Fruit fly (Drosophila melanogaster) whole organism, embryonic: ENCODE measurements around the gene CG7991.

ENCODE experiments used
- CG10147 ChIP-seq: fragments of 200-800 bp; sonication (Bioruptor generic); optimal IDR thresholded peaks from 2 replicates; lab custom pipeline; 2019; ENCODE audit warnings: missing biosample characterization, mild to moderate bottlenecking, missing genetic modification characterization, moderate library complexity
- CG10209 ChIP-seq: fragments of 200-800 bp; sonication (Bioruptor generic); optimal IDR thresholded peaks from 3 replicates; lab custom pipeline; 2017; ENCODE audit warnings: missing biosample characterization, mild to moderate bottlenecking, missing genetic modification characterization, missing genetic modification reagents
- CG13296 ChIP-seq: fragments of 200-800 bp; sonication (Bioruptor generic); optimal IDR thresholded peaks from 3 replicates; lab custom pipeline; 2018; ENCODE audit warnings: missing biosample characterization, mild to moderate bottlenecking, missing genetic modification characterization
- CG14050 ChIP-seq: fragments of 200-800 bp; sonication (Bioruptor generic); IDR thresholded peaks from 3 replicates; pipeline ENCODE4 v1.3.6; 2022; ENCODE audit warnings: missing biosample characterization, missing genetic modification characterization
- CG14710 ChIP-seq: fragments of 200-800 bp; sonication (Bioruptor generic); optimal IDR thresholded peaks from 3 replicates; lab custom pipeline; 2019; ENCODE audit warnings: missing biosample characterization, mild to moderate bottlenecking, missing genetic modification characterization, moderate library complexity
- CG15601 ChIP-seq: fragments of 200-800 bp; sonication (Bioruptor generic); optimal IDR thresholded peaks from 3 replicates; lab custom pipeline; 2019; ENCODE audit warnings: missing biosample characterization, mild to moderate bottlenecking, missing genetic modification characterization, moderate library complexity
- CG16813 ChIP-seq: fragments of 200-800 bp; sonication (Bioruptor generic); IDR thresholded peaks from 3 replicates; pipeline ENCODE4 v1.3.6; 2022; ENCODE audit warnings: missing biosample characterization, missing genetic modification characterization; ENCODE audit not compliant: partially characterized antibody
- CG17186 ChIP-seq: fragments of 200-800 bp; sonication (Bioruptor generic); optimal IDR thresholded peaks from 3 replicates; lab custom pipeline; 2017; ENCODE audit warnings: missing biosample characterization, missing genetic modification reagents, missing genetic modification characterization
- CG17568 ChIP-seq: fragments of 200-800 bp; sonication (Bioruptor generic); optimal IDR thresholded peaks from 2 replicates; lab custom pipeline; 2018; ENCODE audit warnings: missing biosample characterization, mild to moderate bottlenecking, missing genetic modification characterization, moderate library complexity
- CG31365 ChIP-seq: fragments of 200-800 bp; sonication (Bioruptor generic); optimal IDR thresholded peaks from 2 replicates; lab custom pipeline; 2018; ENCODE audit warnings: missing biosample characterization, mild to moderate bottlenecking, missing genetic modification characterization
- CG34224 ChIP-seq: fragments of 200-800 bp; sonication (Bioruptor generic); IDR thresholded peaks from 3 replicates; pipeline ENCODE4 v1.3.6; 2022; ENCODE audit warnings: missing biosample characterization, missing genetic modification characterization; ENCODE audit not compliant: partially characterized antibody
- CG4360 ChIP-seq: fragments of 200-800 bp; sonication (Bioruptor generic); IDR thresholded peaks from 2 replicates; pipeline ENCODE4 v1.3.6; 2022; ENCODE audit warnings: missing biosample characterization, missing genetic modification characterization
- CG5180 ChIP-seq: fragments of 200-800 bp; sonication (Bioruptor generic); optimal IDR thresholded peaks from 3 replicates; lab custom pipeline; 2017; ENCODE audit warnings: missing biosample characterization, missing genetic modification characterization, mild to moderate bottlenecking, moderate library complexity, missing genetic modification reagents
- CG6854 ChIP-seq: fragments of 200-800 bp; sonication (Bioruptor generic); optimal IDR thresholded peaks from 3 replicates; lab custom pipeline; 2017; ENCODE audit warnings: missing biosample characterization, mild to moderate bottlenecking, missing genetic modification characterization
- CG7786 ChIP-seq: fragments of 200-800 bp; sonication (Bioruptor generic); optimal IDR thresholded peaks from 2 replicates; lab custom pipeline; 2016; ENCODE audit warnings: missing biosample characterization, missing genetic modification characterization
- D19A ChIP-seq: fragments of 200-800 bp; optimal IDR thresholded peaks from 3 replicates; lab custom pipeline; 2019; ENCODE audit warnings: missing biosample characterization, mild to moderate bottlenecking, missing genetic modification characterization, moderate library complexity
- Dip2 ChIP-seq: fragments of 200-800 bp; sonication (Bioruptor generic); IDR thresholded peaks from 2 replicates; pipeline ENCODE4 v1.3.6; 2022; ENCODE audit warnings: missing biosample characterization, missing genetic modification characterization
- HLHmδ ChIP-seq: fragments of 200-800 bp; sonication (Bioruptor generic); optimal IDR thresholded peaks from 2 replicates; lab custom pipeline; 2018; ENCODE audit warnings: missing biosample characterization, mild to moderate bottlenecking, missing genetic modification characterization, moderate library complexity
- Hand ChIP-seq: fragments of 200-800 bp; sonication (Bioruptor generic); optimal IDR thresholded peaks from 2 replicates; lab custom pipeline; 2017; ENCODE audit warnings: mild to moderate bottlenecking, missing biosample characterization, missing genetic modification reagents, missing genetic modification characterization
- HmgD ChIP-seq: fragments of 200-800 bp; sonication (Bioruptor generic); optimal IDR thresholded peaks from 3 replicates; lab custom pipeline; 2016; ENCODE audit warnings: missing biosample characterization, missing genetic modification characterization
- Lim3 ChIP-seq: fragments of 200-800 bp; sonication (Bioruptor generic); IDR thresholded peaks from 2 replicates; pipeline ENCODE4 v1.3.6; 2022; ENCODE audit warnings: missing biosample characterization, missing genetic modification characterization
- NC2α ChIP-seq: fragments of 200-800 bp; sonication (Bioruptor generic); optimal IDR thresholded peaks from 2 replicates; lab custom pipeline; 2016; ENCODE audit warnings: missing biosample characterization, missing genetic modification characterization
- NK7.1 ChIP-seq: fragments of 200-800 bp; sonication (Bioruptor generic); optimal IDR thresholded peaks from 3 replicates; lab custom pipeline; 2016; ENCODE audit warnings: missing biosample characterization, missing genetic modification characterization
- Side ChIP-seq: fragments of 200-800 bp; sonication (Bioruptor generic); optimal IDR thresholded peaks from 2 replicates; lab custom pipeline; 2016; ENCODE audit warnings: missing biosample characterization, missing genetic modification characterization
- Six4 ChIP-seq: fragments of 200-800 bp; sonication (Bioruptor generic); optimal IDR thresholded peaks from 2 replicates; lab custom pipeline; 2016; ENCODE audit warnings: missing biosample characterization, missing genetic modification characterization
- ap ChIP-seq: fragments of 200-800 bp; sonication (Bioruptor generic); IDR thresholded peaks from 2 replicates; pipeline ENCODE4 v1.3.6; 2022; ENCODE audit warnings: missing biosample characterization, missing genetic modification characterization
- ara ChIP-seq: fragments of 200-800 bp; sonication (Bioruptor generic); IDR thresholded peaks from 2 replicates; pipeline ENCODE4 v1.3.6; 2022; ENCODE audit warnings: missing biosample characterization, missing genetic modification characterization
- bab2 ChIP-seq: fragments of 200-800 bp; sonication (Bioruptor generic); optimal IDR thresholded peaks from 2 replicates; lab custom pipeline; 2016; ENCODE audit warnings: missing biosample characterization, missing genetic modification characterization
- br ChIP-seq: fragments of >200 bp; optimal IDR thresholded peaks from 2 replicates; lab custom pipeline; 2017
- caup ChIP-seq: fragments of 200-800 bp; sonication (Bioruptor generic); optimal IDR thresholded peaks from 3 replicates; lab custom pipeline; 2017; ENCODE audit warnings: missing biosample characterization, mild to moderate bottlenecking, missing genetic modification characterization, moderate library complexity; ENCODE audit not compliant: severe bottlenecking
- chinmo ChIP-seq: fragments of 200-800 bp; sonication (Bioruptor generic); IDR thresholded peaks from 4 replicates; pipeline ENCODE4 v1.3.6; 2022; ENCODE audit warnings: missing biosample characterization, missing genetic modification characterization; ENCODE audit not compliant: partially characterized antibody
- eyg ChIP-seq: fragments of 200-800 bp; sonication (Bioruptor generic); optimal IDR thresholded peaks from 3 replicates; lab custom pipeline; 2016; ENCODE audit warnings: missing biosample characterization, missing genetic modification characterization
- fd96Cb ChIP-seq: fragments of 200-800 bp; sonication (Bioruptor generic); optimal IDR thresholded peaks from 2 replicates; lab custom pipeline; 2018; ENCODE audit warnings: missing biosample characterization, mild to moderate bottlenecking, missing genetic modification characterization, moderate library complexity
- hb ChIP-seq: fragments of 200-800 bp; sonication (Bioruptor generic); IDR thresholded peaks from 3 replicates; pipeline ENCODE4 v1.3.6; 2022; ENCODE audit warnings: missing biosample characterization, missing genetic modification characterization; ENCODE audit not compliant: partially characterized antibody
- knrl ChIP-seq: fragments of 200-800 bp; sonication (Bioruptor generic); IDR thresholded peaks from 3 replicates; pipeline ENCODE4 v1.3.6; 2022; ENCODE audit warnings: missing biosample characterization, missing genetic modification characterization; ENCODE audit not compliant: partially characterized antibody
- nerfin-2 ChIP-seq: fragments of 200-800 bp; sonication (Bioruptor generic); IDR thresholded peaks from 2 replicates; pipeline ENCODE4 v1.3.6; 2022; ENCODE audit warnings: missing biosample characterization, missing genetic modification characterization; ENCODE audit not compliant: partially characterized antibody
- p53 ChIP-seq: fragments of 200-800 bp; sonication (Bioruptor generic); optimal IDR thresholded peaks from 2 replicates; lab custom pipeline; 2016; ENCODE audit warnings: missing biosample characterization, missing genetic modification characterization
- pan ChIP-seq, 4 experiments: fragments of >200 bp in 3 of 4; fragments of 200-800 bp in 1 of 4; sonication (Bioruptor generic) in 1 of 4; optimal IDR thresholded peaks in 3 of 4; IDR thresholded peaks in 1 of 4; 2 replicates each; pipeline versions ENCODE4 v1.3.6 to Lab custom; 2017 to 2022; ENCODE audit warnings: missing biosample characterization in 2 of 4, missing genetic modification characterization in 2 of 4, mixed read lengths in 1 of 4
- pita ChIP-seq: fragments of 200-800 bp; sonication (Bioruptor generic); optimal IDR thresholded peaks from 2 replicates; lab custom pipeline; 2017; ENCODE audit warnings: missing biosample characterization, mild to moderate bottlenecking, missing genetic modification characterization
- pnt ChIP-seq: fragments of 200-800 bp; sonication (Bioruptor generic); optimal IDR thresholded peaks from 3 replicates; lab custom pipeline; 2016; ENCODE audit warnings: missing biosample characterization, missing genetic modification characterization
- pum ChIP-seq: fragments of 200-800 bp; sonication (Bioruptor generic); optimal IDR thresholded peaks from 2 replicates; lab custom pipeline; 2016; ENCODE audit warnings: missing biosample characterization, missing genetic modification characterization
- seq ChIP-seq: fragments of 200-800 bp; sonication (Bioruptor generic); IDR thresholded peaks from 2 replicates; pipeline ENCODE4 v1.3.6; 2022; ENCODE audit warnings: missing biosample characterization, missing genetic modification characterization
- sima ChIP-seq: fragments of 200-800 bp; sonication (Bioruptor generic); optimal IDR thresholded peaks from 2 replicates; lab custom pipeline; 2016; ENCODE audit warnings: missing biosample characterization, missing genetic modification characterization
- so ChIP-seq: fragments of 200-800 bp; sonication (Bioruptor generic); IDR thresholded peaks from 3 replicates; pipeline ENCODE4 v1.3.6; 2022; ENCODE audit warnings: missing biosample characterization, missing genetic modification characterization
- tin ChIP-seq: fragments of 200-800 bp; sonication (Bioruptor generic); optimal IDR thresholded peaks from 3 replicates; lab custom pipeline; 2016; ENCODE audit warnings: missing biosample characterization, missing genetic modification characterization
- tna ChIP-seq: fragments of 200-800 bp; sonication (Bioruptor generic); IDR thresholded peaks from 2 replicates; pipeline ENCODE4 v1.3.6; 2022; ENCODE audit warnings: missing biosample characterization, missing genetic modification characterization; ENCODE audit not compliant: partially characterized antibody
- wor ChIP-seq: fragments of 200-800 bp; sonication (Bioruptor generic); IDR thresholded peaks from 2 replicates; pipeline ENCODE4 v1.3.6; 2022; ENCODE audit warnings: missing biosample characterization, missing genetic modification characterization

The CG7991 gene

DNA sequence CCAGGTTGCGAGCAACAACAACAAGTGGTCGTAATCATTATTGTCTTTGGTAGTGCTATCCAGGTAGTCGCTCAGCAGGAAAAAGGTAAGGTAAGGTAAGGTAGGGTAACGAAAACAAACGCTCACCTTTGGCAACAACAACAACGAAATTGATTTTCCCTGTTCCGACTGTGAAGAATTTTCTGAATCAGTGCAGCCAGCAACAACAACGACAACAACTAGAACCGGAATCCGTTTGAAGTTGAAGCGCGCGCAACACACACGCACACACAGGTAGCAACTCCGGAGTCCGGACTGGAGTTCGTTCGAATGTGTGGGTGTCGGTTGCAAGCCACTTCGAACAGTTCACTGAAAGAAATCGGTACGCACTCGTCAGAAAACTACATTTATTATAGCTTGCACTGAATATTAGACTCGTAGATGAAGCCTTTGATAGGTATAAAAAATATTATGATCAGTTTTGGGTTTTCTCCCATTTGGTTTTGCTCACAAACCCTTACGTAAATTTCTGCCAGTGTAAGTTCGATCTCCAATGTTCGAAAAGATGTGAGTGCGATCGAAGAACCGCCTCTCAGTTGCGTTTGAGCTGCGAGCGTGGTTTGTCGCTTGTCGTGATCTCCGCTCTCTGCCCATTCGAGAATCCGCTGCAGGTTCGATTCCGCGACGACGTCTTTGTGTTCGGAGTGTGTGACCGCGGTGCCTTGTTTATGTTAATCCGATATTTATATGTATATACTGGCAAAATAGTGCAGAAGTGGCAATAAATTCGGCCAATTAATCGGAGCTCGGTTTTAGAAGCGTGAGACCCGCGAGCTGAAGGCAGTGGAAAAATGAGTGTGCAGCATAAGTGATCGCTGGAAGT lies 72.1 kb downstream of the CG7991 start, which contains the start of gene CG13921 (continued):
- TF ChIP-seq D19A (tag; lab: Kevin White, UChicago) (peak; percentile 97), Six4 (GFP tag; lab: Kevin White, UChicago) (peak; percentile 100), CG16813 (GFP tag; lab: Robert Waterston, UW) (no peak), br (lab: Kevin White, UChicago) (no peak), NC2α (peak; percentile 98), CG10209 (GFP tag; lab: Kevin White, UChicago) (peak; percentile 99), so (peak; percentile 99), CG6854 (GFP tag; lab: Kevin White, UChicago) (peak; percentile 96), CG17568 (no peak), Side (GFP tag; lab: Kevin White, UChicago) (peak; percentile 94), HmgD (peak; percentile 96), chinmo (GFP tag; lab: Robert Waterston, UW) (peak; percentile 69; the same call in 1 of the 4 replicates), pnt (peak; percentile 100), CG5180 (GFP tag; lab: Kevin White, UChicago) (peak; percentile 100), CG14050 (peak; percentile 98), CG7786 (GFP tag; lab: Kevin White, UChicago) (peak; percentile 98), tin (peak; percentile 100), ap (GFP tag; lab: Robert Waterston, UW) (peak; percentile 99), pita (no peak), Hand (GFP tag; lab: Kevin White, UChicago) (peak; percentile 87), tna (no peak), p53 (GFP tag; lab: Kevin White, UChicago) (peak; percentile 98), ara (GFP tag; lab: Robert Waterston, UW) (peak; percentile 100), eyg (peak; percentile 98), CG15601 (tag; lab: Kevin White, UChicago) (peak; percentile 97), HLHmδ (no peak), CG17186 (GFP tag; lab: Kevin White, UChicago) (peak; percentile 97), sima (GFP tag; lab: Kevin White, UChicago) (peak; percentile 98), hb (GFP tag; lab: Robert Waterston, UW) (no peak), pan (optimal IDR thresholded peaks at IDR 0.05; lab: Kevin White, UChicago) (no peak), pan (GFP tag; optimal IDR thresholded peaks at IDR 0.05 in 1 of 2, IDR thresholded peaks at IDR 0.05 in 1 of 2) (peak in 1 of 2 experiments; percentile 99), CG34224 (GFP tag; lab: Robert Waterston, UW) (no peak), CG13296 (GFP tag; lab: Kevin White, UChicago) (peak; percentile 96), wor (GFP tag; lab: Robert Waterston, UW) (peak; percentile 98), Lim3 (peak; percentile 96), fd96Cb (peak; percentile 100), NK7.1 (GFP tag; lab: Kevin White, UChicago) (peak; percentile 99), nerfin-2 (GFP tag; lab: Robert Waterston, UW) (no peak), pum (GFP tag; lab: Kevin White, UChicago) (peak; percentile 100), CG31365 (tag; lab: Kevin White, UChicago) (peak; percentile 94), knrl (GFP tag; lab: Robert Waterston, UW) (peak; percentile 32; the same call in 1 of the 3 replicates), seq (GFP tag; lab: Robert Waterston, UW) (peak; percentile 98), CG14710 (peak; percentile 99), CG4360 (GFP tag; lab: Robert Waterston, UW) (peak; percentile 98), CG10147 (GFP tag; lab: Kevin White, UChicago) (peak; percentile 98), Dip2 (peak; percentile 79), caup (GFP tag; lab: Kevin White, UChicago) (peak; percentile 98), bab2 (GFP tag; lab: Kevin White, UChicago) (peak; percentile 99)
